Worm (Caenorhabditis elegans) whole organism, midembryonic: ENCODE data around the gene EEED8.18.

ENCODE experiments used
- T22C8.4 ChIP-seq: fragments of 200-800 bp; sonication (Bioruptor generic); IDR thresholded peaks from 2 replicates; pipeline ENCODE4 v1.3.6; 2022; ENCODE audit warnings: missing genetic modification characterization, missing compliant biosample characterization
- cog-1 ChIP-seq: sonication (generic microtip); optimal IDR thresholded peaks from 2 replicates; lab custom pipeline; 2016; ENCODE audit warnings: missing genetic modification characterization, missing compliant biosample characterization
- flt-1 ChIP-seq: fragments of 200-800 bp; sonication (Bioruptor generic); IDR thresholded peaks from 2 replicates; pipeline ENCODE4 v1.3.6; 2022; ENCODE audit warnings: missing genetic modification characterization, missing compliant biosample characterization
- med-1 ChIP-seq: sonication (generic microtip); optimal IDR thresholded peaks from 2 replicates; lab custom pipeline; 2017; ENCODE audit warnings: missing genetic modification characterization, mild to moderate bottlenecking, missing compliant biosample characterization, antibody characterized with exemption, missing genetic modification reagents; ENCODE audit not compliant: insufficient read depth
- ref-1 ChIP-seq: fragments of 200-800 bp; sonication (Bioruptor generic); conservative IDR thresholded peaks from 2 replicates; pipeline ENCODE4 v1.3.6; 2022; ENCODE audit warnings: missing genetic modification reagents, missing genetic modification characterization, missing compliant biosample characterization
- tab-1 ChIP-seq: fragments of 200-800 bp; sonication (Bioruptor generic); IDR thresholded peaks from 2 replicates; pipeline ENCODE4 v1.3.6; 2022; ENCODE audit warnings: missing genetic modification characterization, missing compliant biosample characterization
- ztf-23 ChIP-seq: fragments of 200-800 bp; sonication (Bioruptor generic); IDR thresholded peaks from 2 replicates; pipeline ENCODE4 v1.3.6; 2022; ENCODE audit warnings: missing genetic modification reagents, missing genetic modification characterization, missing compliant biosample characterization
- ztf-29 ChIP-seq: fragments of 200-800 bp; sonication (Bioruptor generic); IDR thresholded peaks from 2 replicates; pipeline ENCODE4 v1.3.6; 2022; ENCODE audit warnings: missing genetic modification reagents, missing genetic modification characterization, missing compliant biosample characterization

DNA sequence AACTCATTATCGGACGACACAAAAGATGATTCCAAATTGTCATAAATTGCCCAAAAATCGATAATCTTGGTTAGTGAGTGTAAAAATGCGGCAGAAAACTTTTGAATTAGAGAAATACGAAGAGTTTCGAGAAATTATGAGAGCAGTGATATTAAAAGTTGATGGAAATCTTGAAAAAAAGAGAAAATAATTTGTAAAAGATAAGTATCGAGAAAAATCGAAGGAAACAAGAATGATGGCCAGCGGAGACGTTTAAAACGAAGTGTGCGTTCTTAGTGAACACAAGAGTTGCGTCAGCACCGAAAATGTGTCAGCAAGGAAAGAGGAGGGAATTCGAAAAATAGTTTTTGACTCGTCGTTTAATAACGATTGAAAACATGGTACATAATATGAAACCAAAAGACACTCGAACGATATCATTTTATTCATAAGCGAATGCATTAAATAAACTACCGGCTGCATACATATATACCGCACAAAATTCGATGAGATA, 22.5 kb downstream of the EEED8.18 start, which contains the start of gene ndx-6:
- TF ChIP-seq flt-1 (GFP tag; lab: Robert Waterston, UW) (peak; percentile 83), tab-1 (GFP tag; lab: Robert Waterston, UW) (0 out of 2 replicates have a peak, but pooled peaks have one; percentile 39), med-1 (GFP tag; lab: Kevin White, UChicago) (no peak), T22C8.4 (GFP tag; lab: Robert Waterston, UW) (0 out of 2 replicates have a peak, but pooled peaks have one; percentile 10), cog-1 (tag; lab: Kevin White, UChicago) (peak; percentile 46), ztf-23 (GFP tag; lab: Robert Waterston, UW) (peak; percentile 73), ztf-29 (GFP tag; lab: Robert Waterston, UW) (no peak), ref-1 (no peak)
